Worm (Caenorhabditis elegans) whole organism, L4/young adult: ENCODE measurements around the gene sun-1.

ENCODE experiments used
- W03F9.2 ChIP-seq: fragments of 150-350 bp; optimal IDR thresholded peaks from 2 replicates; lab custom pipeline; 2014; ENCODE audit warnings: missing biosample characterization, missing genetic modification characterization
- dao-5 ChIP-seq: sonication (generic microtip); optimal IDR thresholded peaks from 2 replicates; lab custom pipeline; 2016; ENCODE audit warnings: missing genotype, missing genetic modification characterization, moderate library complexity, missing compliant biosample characterization
- him-1 ChIP-seq: sonication (generic microtip); optimal IDR thresholded peaks from 2 replicates; lab custom pipeline; 2016; ENCODE audit warnings: missing genotype, missing genetic modification reagents, missing genetic modification characterization, missing compliant biosample characterization

Gene sun-1

ce11 chrV:13193488-13194042 lies at the start of gene sun-1:
TSS of gene sun-1 (minus strand) at chrV:13193538.
- TF ChIP-seq W03F9.2 (tag; lab: Kevin White, UChicago) (no peak), dao-5 (tag; lab: Kevin White, UChicago) (no peak), him-1 (tag; lab: Kevin White, UChicago) (no peak)

- TF ChIP-seq him-1 (tag; lab: Kevin White, UChicago) (no peak), W03F9.2 (tag; lab: Kevin White, UChicago) (no peak), dao-5 (tag; lab: Kevin White, UChicago) (no peak)
Measured at ce11 chrV:13236507-13236906, 43.2 kb upstream of the sun-1 start, which contains the start of gene dmd-10. TSS of gene dmd-10 (minus strand) at chrV:13236607.

DNA sequence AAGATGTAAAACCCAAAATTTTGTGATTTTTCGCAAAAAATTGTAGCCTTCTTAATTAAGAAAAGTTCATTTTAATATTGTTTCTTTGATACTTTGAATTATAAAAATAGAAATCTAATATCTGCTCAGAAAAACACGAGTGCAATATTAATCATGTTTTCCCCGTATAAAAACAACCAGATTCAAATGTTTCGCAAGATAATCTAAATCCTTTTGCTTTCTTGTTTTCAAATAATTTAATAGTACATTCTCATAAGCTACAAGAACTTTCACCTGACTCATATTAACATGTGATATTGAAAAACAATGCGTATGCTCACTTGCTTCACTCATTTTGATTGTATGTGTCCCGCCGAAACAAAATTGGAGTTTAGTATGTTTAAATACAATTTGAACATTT lies 42.0 kb upstream of the sun-1 start:
- no peak for TF ChIP-seq W03F9.2 (tag; lab: Kevin White, UChicago)
- no peak for TF ChIP-seq him-1 (tag; lab: Kevin White, UChicago)
- TF ChIP-seq dao-5 (tag; lab: Kevin White, UChicago), result no peak

ce11 chrV:13229538-13229937 lies 36.2 kb upstream of the sun-1 start:
- no peak for TF ChIP-seq dao-5 (tag; lab: Kevin White, UChicago)
- TF ChIP-seq W03F9.2 (tag; lab: Kevin White, UChicago), result no peak
- TF ChIP-seq him-1 (tag; lab: Kevin White, UChicago), result no peak

DNA sequence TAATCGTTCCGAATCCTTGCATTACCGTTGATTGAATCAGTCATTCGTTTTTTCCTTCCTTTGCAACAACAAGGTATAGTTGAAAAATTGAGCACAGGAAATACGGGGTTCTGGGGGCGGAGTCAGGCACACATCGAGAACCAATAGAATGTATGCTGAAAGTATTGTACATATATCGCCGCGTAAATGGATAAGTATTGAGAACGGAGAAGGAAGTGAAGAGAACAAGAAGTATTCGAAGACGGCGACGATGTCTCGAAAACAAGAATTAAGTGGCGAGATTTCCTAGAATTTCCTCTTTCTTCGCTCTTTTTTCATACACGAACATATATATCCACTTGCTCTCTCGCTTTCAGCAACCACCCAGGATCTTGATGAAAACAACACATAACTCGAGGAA lies 27.7 kb upstream of the sun-1 start:
- TF ChIP-seq W03F9.2 (tag; lab: Kevin White, UChicago), result no peak
- no peak for TF ChIP-seq him-1 (tag; lab: Kevin White, UChicago)
- no peak for TF ChIP-seq dao-5 (tag; lab: Kevin White, UChicago)

ce11 chrV:13212584-13212983 lies 19.2 kb upstream of the sun-1 start:
- TF ChIP-seq dao-5 (tag; lab: Kevin White, UChicago) (no peak), W03F9.2 (tag; lab: Kevin White, UChicago) (no peak), him-1 (tag; lab: Kevin White, UChicago) (no peak)

DNA sequence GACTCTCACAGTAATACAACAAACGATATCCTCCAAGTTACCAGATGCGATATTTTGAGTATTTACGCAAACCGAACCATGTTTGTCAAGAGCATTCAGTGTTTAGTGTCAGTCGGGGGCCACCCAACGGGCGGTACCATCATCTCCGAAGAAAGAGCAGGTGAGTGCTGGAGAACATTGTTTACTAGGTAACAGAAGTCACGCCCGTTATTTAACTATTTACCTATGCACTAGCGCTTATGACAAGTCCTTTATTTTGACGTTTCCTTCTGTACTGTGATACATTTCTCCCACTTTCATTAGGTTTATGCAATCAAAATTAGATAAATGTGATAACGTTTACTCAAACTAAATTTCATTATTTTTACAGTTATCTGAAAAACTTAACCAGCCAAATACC lies 16.2 kb upstream of the sun-1 start, which contains the start of gene F57B1.6:
F57B1.6 (plus strand) TSS at position 79 of the 400 bp plus-strand sequence.
- TF ChIP-seq dao-5 (tag; lab: Kevin White, UChicago), result no peak
- TF ChIP-seq W03F9.2 (tag; lab: Kevin White, UChicago), result no peak
- no peak for TF ChIP-seq him-1 (tag; lab: Kevin White, UChicago)

DNA sequence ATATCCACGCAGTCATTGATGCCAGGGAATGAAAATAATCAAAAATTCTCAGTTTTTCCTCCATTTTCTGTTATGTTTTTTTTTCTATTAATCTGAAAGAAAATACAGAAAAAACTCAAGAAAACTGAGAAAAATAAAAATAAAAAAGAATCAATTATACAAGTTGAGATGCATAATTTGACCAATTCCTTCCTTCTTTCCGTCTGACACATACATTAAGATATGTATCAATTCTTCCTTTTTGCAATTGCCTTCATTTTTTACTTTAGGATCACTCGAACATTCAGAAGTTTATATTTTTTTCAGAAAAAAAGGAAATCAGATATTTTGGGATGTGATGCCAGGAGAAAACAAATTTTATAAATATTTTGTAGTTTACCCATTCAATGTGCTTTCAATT lies 14.1 kb upstream of the sun-1 start, which contains the start of gene F57B1.5:
F57B1.5 (plus strand) TSS at position 301 of the 400 bp plus-strand sequence.
- no peak for TF ChIP-seq W03F9.2 (tag; lab: Kevin White, UChicago)

DNA sequence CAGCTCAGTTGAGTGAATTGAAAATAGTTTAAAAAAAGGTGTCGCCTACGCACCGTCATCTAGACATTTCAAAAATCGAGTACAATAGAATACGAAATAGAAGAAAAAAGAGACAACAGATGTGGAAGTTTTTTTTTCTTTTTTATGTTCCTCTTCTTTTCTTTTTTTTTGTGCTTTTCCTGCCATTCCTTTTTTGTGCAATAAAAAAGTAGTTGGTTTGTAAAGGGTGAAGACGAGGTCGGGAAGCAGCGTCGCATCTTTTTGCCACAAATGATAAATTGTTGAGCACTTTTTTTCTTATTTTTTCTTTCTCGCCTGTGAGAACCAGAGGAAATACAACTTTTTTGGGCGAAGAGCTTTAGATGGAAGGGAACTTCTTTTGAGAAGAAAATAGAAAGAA lies 13.2 kb upstream of the sun-1 start:
- no peak for TF ChIP-seq W03F9.2 (tag; lab: Kevin White, UChicago)
- TF ChIP-seq dao-5 (tag; lab: Kevin White, UChicago), result no peak
- TF ChIP-seq him-1 (tag; lab: Kevin White, UChicago), result no peak

DNA sequence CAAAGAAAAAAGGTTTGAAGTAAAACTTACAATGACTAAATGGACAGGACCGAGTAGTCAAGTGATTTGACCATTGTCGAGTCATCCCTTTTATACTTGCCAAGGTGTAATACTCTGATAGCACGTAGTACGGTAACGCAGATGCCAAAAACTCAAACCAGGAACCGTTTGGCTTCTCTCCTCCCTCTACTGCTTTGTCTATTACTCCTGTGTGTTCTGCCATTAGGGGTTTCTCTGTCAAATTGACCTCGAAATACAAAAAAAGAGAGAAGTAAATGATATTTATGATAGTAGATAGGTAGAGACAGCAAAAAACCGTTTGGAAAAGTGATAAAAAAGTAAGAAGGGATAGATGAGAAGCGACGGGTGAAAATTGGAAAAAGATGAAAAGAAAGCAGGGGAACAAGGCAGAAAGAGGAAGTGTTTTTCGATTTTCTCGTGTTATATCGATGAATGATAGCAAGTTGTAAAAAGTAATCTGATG lies 8.8 kb upstream of the sun-1 start, which contains the start of the genes col-159 and col-160:
col-159 (minus strand) TSS at position 51 of the 484 bp plus-strand sequence.
col-160 (minus strand) TSS at position 63 of the 484 bp plus-strand sequence.
- TF ChIP-seq W03F9.2 (tag; lab: Kevin White, UChicago) (no peak), him-1 (tag; lab: Kevin White, UChicago) (no peak), dao-5 (tag; lab: Kevin White, UChicago) (no peak)

DNA sequence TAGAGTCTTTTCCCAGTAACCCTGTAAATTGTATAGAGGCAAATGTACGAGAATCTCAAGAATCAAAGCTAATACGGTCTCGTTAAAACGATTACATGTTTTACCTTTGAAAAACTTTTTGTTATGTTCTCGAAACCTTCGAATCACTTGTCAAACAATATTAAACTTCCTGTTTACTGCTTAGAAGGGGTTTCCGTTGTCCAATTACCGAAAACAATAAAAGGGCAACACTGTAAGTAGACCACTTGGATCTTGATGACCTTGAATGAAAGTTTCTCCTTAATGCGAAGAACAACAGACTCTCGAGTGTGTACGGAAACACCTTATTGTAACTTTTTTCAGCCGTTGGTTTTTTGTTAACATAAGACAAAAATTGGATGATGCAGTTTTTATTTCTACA lies 7.3 kb upstream of the sun-1 start:
- TF ChIP-seq dao-5 (tag; lab: Kevin White, UChicago) (no peak), W03F9.2 (tag; lab: Kevin White, UChicago) (no peak), him-1 (tag; lab: Kevin White, UChicago) (no peak)

DNA sequence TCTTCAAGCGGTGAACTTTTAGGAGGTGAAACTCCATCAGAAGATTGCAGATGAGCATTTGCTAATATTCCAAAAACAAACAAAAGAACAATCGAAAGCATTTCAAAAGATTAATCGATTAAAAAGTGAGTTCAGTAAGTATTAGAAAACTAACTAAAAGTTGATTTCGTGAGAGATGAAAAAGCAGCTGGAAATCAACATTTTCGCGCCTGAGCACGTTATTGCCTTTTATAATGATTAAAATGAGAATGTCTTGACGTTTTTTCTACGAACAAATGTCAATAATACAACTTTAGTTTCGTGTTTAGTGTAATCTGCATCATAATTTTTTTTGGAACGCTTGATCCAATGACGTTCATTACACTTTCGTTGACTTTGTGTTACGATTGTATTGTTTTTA lies 4.5 kb upstream of the sun-1 start, which contains the start of gene F57B1.9:
F57B1.9 (minus strand) TSS at position 101 of the 400 bp plus-strand sequence.
- TF ChIP-seq W03F9.2 (tag; lab: Kevin White, UChicago), result no peak
- no peak for TF ChIP-seq dao-5 (tag; lab: Kevin White, UChicago)
- TF ChIP-seq him-1 (tag; lab: Kevin White, UChicago), result no peak

DNA sequence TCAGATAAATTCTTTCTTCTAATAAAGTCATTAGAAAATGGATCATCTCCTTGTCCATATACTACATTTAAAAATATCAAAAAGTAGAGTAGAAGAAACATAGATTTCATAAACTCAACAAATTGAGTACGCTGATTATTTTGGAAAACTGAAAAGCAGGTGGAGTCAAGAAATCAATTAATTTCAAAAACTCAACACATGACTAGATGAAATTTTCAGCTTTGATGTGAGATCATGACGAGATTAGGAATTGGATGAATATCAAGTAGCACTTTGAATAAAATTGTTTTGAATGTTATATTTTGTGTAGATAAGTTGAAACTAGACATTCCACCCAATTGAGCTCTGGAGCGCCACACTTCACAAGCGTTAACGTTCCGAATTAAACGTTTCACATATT lies 2.2 kb upstream of the sun-1 start, which contains the start of gene F57B1.1:
F57B1.1 (minus strand) TSS at position 101 of the 400 bp plus-strand sequence.
- TF ChIP-seq him-1 (tag; lab: Kevin White, UChicago) (no peak), dao-5 (tag; lab: Kevin White, UChicago) (no peak), W03F9.2 (tag; lab: Kevin White, UChicago) (no peak)

- TF ChIP-seq him-1 (tag; lab: Kevin White, UChicago) (no peak), W03F9.2 (tag; lab: Kevin White, UChicago) (no peak), dao-5 (tag; lab: Kevin White, UChicago) (no peak)
Measured at ce11 chrV:13185384-13185783, 8.0 kb downstream of the sun-1 start, which contains the start of gene sri-6. TSS of gene sri-6 (plus strand) at chrV:13185684.
